Worm (Caenorhabditis elegans): Measurements from ENCODE around the gene C17G10.7.

Gene C17G10.7

ce11 chrII:5592857-5593256 lies 14.8 kb downstream of the C17G10.7 start:
- TF ChIP-seq ceh-82 (tag; optimal IDR thresholded peaks at IDR 0.05) = no peak
- TF ChIP-seq egl-27 (tag; optimal IDR thresholded peaks at IDR 0.05) = no peak
- no peak for TF ChIP-seq mdl-1 (tag; optimal IDR thresholded peaks at IDR 0.05)
- no peak for TF ChIP-seq nhr-11 (tag; optimal IDR thresholded peaks at IDR 0.05)
- TF ChIP-seq elt-1 (tag; optimal IDR thresholded peaks at IDR 0.05) = peak; percentile 66
- TF ChIP-seq lsy-12 (tag; optimal IDR thresholded peaks at IDR 0.05) = no peak

ce11 chrII:5591558-5591957 lies 16.1 kb downstream of the C17G10.7 start:
- no peak for TF ChIP-seq fkh-10 (GFP tag; optimal IDR thresholded peaks at IDR 0.05)

DNA sequence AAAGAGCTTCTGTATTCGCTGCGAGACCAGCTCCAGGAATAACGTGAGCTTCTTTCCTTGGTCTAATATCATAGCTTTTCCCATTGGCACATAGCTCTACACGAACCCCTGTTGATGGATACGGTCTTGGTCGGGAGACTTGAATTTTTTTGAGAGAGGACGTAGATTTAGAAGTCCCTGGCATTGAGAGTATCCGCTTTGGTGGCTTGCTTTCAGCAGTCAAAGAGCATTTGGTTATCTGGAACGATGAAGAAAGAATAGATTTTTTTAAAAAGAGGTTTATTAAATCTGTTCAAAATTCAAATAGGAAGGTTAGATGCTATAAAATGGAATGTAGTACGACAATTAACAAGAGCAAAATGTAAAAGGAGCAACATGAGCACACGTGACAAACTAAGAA lies 18.0 kb downstream of the C17G10.7 start, which contains the start of gene C17G10.13:
C17G10.13 (minus strand) TSS at position 101 of the 400 bp plus-strand sequence.
- TF ChIP-seq elt-2 (tag; optimal IDR thresholded peaks at IDR 0.05) (peak; percentile 5), nhr-28 (tag; optimal IDR thresholded peaks at IDR 0.05) (no peak), ama-1 (optimal IDR thresholded peaks at IDR 0.05) (no peak)

DNA sequence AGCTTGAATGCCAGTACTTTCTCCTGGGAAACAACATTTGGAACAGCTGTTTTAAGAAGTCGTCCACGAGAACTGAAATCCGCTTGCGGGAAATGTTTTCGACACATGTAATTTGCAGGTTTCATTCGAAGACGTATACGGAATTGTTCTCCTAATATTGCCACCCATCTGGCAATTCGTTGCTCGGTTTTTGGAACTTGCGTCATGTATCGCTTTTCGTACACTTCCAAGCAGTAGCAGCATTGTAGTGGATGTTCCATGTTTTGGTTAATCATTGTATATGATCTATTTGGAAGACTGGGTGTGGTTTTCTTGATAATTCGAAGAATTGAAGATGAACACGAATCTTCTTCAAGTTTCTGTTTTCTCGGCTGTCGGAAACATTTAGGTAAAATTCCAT lies 19.9 kb downstream of the C17G10.7 start:
- TF ChIP-seq R02D3.7 (tag; optimal IDR thresholded peaks at IDR 0.05) (no peak), mdl-1 (tag; optimal IDR thresholded peaks at IDR 0.05) (no peak), zag-1 (tag; optimal IDR thresholded peaks at IDR 0.05) (no peak), nhr-23 (tag; optimal IDR thresholded peaks at IDR 0.05) (no peak), ceh-28 (tag; optimal IDR thresholded peaks at IDR 0.05) (no peak), nhr-67 (tag; optimal IDR thresholded peaks at IDR 0.05) (no peak), mml-1 (tag; optimal IDR thresholded peaks at IDR 0.05) (no peak)

- TF ChIP-seq pha-4 (tag; optimal IDR thresholded peaks at IDR 0.05) (peak; percentile 65), jun-1 (tag; optimal IDR thresholded peaks at IDR 0.05) (peak; percentile 52), snpc-4 (tag; optimal IDR thresholded peaks at IDR 0.05) (peak; percentile 13), pqm-1 (tag; optimal IDR thresholded peaks at IDR 0.05) (peak; percentile 97), mdl-1 (tag; optimal IDR thresholded peaks at IDR 0.05) (no peak), R02D3.7 (tag; optimal IDR thresholded peaks at IDR 0.05) (no peak), elt-2 (tag; optimal IDR thresholded peaks at IDR 0.05) (peak; percentile 100)
Measured at ce11 chrII:5585788-5586187, 21.9 kb downstream of the C17G10.7 start, which contains the start of gene lys-8. Gene lys-8, plus strand, starts transcription at chrII:5586178.

DNA sequence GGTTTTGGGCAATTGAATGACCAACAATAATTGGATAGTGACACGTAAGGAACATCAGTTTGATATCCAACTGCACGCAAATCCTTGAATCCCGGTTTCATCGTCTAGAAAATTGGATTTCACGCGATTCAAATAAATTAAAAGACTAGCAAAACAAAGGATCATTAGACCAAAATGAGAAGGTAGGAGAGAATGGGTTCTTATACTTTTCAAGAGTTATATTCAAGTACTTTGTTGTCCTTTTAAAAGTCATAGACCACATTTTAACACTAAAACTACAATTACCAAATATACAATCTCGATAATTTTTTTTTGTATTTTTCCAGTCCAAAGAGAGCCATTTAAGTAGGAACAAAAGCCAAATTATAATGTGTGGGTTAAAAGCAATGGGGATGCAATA lies 25.3 kb downstream of the C17G10.7 start, which contains the start of gene T25E4.2:
T25E4.2 (minus strand) TSS at position 101 of the 400 bp plus-strand sequence.
- TF ChIP-seq ceh-9 (tag; optimal IDR thresholded peaks at IDR 0.05) (no peak), pqm-1 (tag; optimal IDR thresholded peaks at IDR 0.05) (no peak), fos-1 (tag; optimal IDR thresholded peaks at IDR 0.05) (no peak), pha-4 (tag; optimal IDR thresholded peaks at IDR 0.05) (no peak), fkh-10 (GFP tag; optimal IDR thresholded peaks at IDR 0.05) (no peak), nhr-77 (tag; optimal IDR thresholded peaks at IDR 0.05) (no peak), mdl-1 (tag; optimal IDR thresholded peaks at IDR 0.05) (no peak), R02D3.7 (tag; optimal IDR thresholded peaks at IDR 0.05) (no peak), ama-1 (optimal IDR thresholded peaks at IDR 0.05) (no peak), nhr-25 (tag; optimal IDR thresholded peaks at IDR 0.05) (no peak), ceh-82 (tag; optimal IDR thresholded peaks at IDR 0.05) (no peak), sea-2 (GFP tag; optimal IDR thresholded peaks at IDR 0.05) (no peak), hmg-11 (tag; optimal IDR thresholded peaks at IDR 0.05) (no peak), nhr-28 (tag; optimal IDR thresholded peaks at IDR 0.05) (no peak), egl-5 (tag; optimal IDR thresholded peaks at IDR 0.05) (no peak), nhr-67 (tag; optimal IDR thresholded peaks at IDR 0.05) (no peak), nhr-43 (tag; optimal IDR thresholded peaks at IDR 0.05; ENCODE audit: poor library complexity, severe bottlenecking) (no peak), unc-39 (tag; optimal IDR thresholded peaks at IDR 0.05) (no peak), lsy-12 (tag; optimal IDR thresholded peaks at IDR 0.05) (no peak)

DNA sequence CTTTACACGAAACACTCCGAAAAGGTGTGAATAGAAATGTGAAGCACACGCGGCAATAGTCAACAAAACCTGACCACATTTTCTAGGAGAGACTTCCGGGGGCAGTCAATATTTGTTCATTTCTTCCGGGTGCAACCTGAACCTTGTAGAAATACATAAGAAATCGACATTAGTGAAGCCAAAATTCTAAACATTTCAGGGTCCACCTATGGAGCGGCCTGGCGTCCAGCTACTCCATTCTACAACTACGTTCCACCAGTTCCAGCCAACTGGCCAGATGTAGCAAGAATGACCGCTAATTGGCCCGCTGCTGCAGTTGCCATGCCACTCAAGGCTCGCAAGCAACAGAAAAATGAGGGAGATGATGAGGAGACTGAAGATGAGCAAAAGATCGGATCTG lies 28.4 kb downstream of the C17G10.7 start:
- TF ChIP-seq ztf-11 (tag; optimal IDR thresholded peaks at IDR 0.05) (no peak), pha-4 (tag; optimal IDR thresholded peaks at IDR 0.05) (peak; percentile 58)

Measured in whole organism, L3 larva.